Fruit fly (Drosophila melanogaster): ENCODE data around the gene Kyat.

Kyat gene

dm6 chr3R:11775207-11775606, 47.1 kb downstream of the Kyat start:
- TF ChIP-seq insv (optimal IDR thresholded peaks at IDR 0.05) (no peak), h (optimal IDR thresholded peaks at IDR 0.05) (no peak), Myc (optimal IDR thresholded peaks at IDR 0.05) (no peak)

dm6 chr3R:11773999-11774397, 48.3 kb downstream of the Kyat start:
- TF ChIP-seq Myc (optimal IDR thresholded peaks at IDR 0.05) (no peak), ttk (optimal IDR thresholded peaks at IDR 0.05) (no peak), Sin3A (optimal IDR thresholded peaks at IDR 0.05) (no peak), h (optimal IDR thresholded peaks at IDR 0.05) (no peak), psq (optimal IDR thresholded peaks at IDR 0.05) (no peak), insv (optimal IDR thresholded peaks at IDR 0.05) (no peak)

DNA sequence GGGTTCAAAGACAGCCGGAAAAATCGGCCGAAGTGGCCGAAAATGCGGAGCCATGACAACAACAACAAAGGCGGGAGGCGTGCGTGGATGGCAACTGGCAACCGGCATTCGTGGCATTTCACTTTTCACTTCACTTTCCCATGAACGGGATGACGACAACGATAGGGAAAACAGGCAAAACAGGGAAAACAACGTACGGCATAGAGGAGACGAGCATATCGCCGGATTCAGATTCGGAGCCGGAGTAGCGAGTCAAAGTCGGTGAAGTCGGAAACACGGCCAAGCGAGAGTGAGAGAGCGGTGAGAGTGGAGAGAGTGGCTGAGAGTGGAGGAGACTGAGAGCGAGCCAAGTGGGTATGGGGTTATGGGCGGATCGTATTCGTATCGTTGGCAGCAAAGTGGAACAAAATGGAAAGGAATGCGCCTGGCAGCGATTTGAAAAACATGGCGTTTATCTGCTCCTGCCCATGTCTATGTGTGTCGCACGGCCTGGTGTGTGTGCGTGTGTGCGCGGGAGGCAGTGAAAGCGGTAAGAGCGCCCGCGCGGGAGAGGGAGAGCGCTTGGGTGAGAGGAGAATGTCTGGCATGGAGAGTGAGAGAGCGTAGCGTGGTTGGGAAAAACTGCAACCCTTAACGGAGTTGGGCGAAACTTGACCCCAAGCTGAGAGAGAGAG, 48.8 kb downstream of the Kyat start:
- TF ChIP-seq h (optimal IDR thresholded peaks at IDR 0.05) (no peak), ttk (optimal IDR thresholded peaks at IDR 0.05) (no peak), Sin3A (optimal IDR thresholded peaks at IDR 0.05) (no peak), psq (optimal IDR thresholded peaks at IDR 0.05) (no peak), insv (optimal IDR thresholded peaks at IDR 0.05) (no peak), Myc (optimal IDR thresholded peaks at IDR 0.05) (no peak)

DNA sequence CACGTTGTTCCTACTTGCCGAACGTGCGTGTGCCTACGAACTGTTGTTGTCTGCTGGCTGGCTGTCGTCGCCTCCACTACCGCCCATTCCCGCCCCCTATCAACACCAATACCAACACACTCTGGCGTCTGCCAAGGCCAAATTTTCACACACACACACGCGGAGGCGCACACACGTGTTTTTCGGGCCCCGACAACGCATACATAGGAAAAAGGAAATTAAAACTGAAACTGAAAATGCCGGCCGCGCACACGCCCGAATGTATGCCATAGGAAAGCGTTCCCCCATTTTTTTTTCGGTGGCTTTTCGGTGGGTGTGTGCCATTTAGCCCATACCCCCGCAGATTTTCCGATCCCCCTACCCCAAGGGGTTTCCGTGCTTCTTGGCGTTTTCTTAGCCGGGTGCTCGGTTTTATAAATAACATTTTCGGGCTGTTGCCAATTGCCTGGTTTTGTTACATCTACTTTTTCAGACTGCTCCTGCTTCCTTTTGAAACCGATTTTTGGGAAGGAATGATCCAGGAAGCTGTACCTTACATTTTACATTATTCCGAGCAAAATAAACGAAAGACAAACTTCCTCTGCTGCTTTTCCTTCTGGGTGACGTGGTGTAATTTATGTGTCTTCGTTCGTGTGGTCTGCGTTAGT, 50.0 kb downstream of the Kyat start:
- no peak for TF ChIP-seq h (optimal IDR thresholded peaks at IDR 0.05)
- no peak for TF ChIP-seq ttk (optimal IDR thresholded peaks at IDR 0.05)
- no peak for TF ChIP-seq Myc (optimal IDR thresholded peaks at IDR 0.05)
- no peak for TF ChIP-seq psq (optimal IDR thresholded peaks at IDR 0.05)
- TF ChIP-seq Sin3A (optimal IDR thresholded peaks at IDR 0.05): no peak
- no peak for TF ChIP-seq insv (optimal IDR thresholded peaks at IDR 0.05)

DNA sequence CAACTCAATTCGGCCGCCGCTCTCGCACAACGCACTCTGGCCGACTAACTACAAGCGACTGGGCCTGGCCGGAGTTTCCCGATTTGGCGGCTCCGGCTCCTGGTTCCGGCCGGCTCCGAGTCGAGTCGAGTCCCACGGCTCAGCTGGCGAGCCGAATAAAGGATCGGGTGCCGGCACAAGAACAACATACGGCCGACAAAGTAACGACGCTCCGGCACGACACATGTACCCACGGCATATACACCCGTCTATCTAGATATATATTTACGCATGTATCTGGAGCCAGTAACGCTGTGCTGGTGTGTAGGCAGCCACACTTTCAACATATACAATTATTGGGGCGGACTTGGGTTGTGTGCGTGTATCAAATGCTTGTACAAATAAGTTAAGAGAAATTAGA, 50.8 kb downstream of the Kyat start:
- TF ChIP-seq insv (optimal IDR thresholded peaks at IDR 0.05) (no peak), h (optimal IDR thresholded peaks at IDR 0.05) (no peak), psq (optimal IDR thresholded peaks at IDR 0.05) (no peak), ttk (optimal IDR thresholded peaks at IDR 0.05) (no peak), Myc (optimal IDR thresholded peaks at IDR 0.05) (no peak), Sin3A (optimal IDR thresholded peaks at IDR 0.05) (no peak)

dm6 chr3R:11770733-11771132, 51.6 kb downstream of the Kyat start:
- TF ChIP-seq h (optimal IDR thresholded peaks at IDR 0.05): no peak
- TF ChIP-seq Sin3A (optimal IDR thresholded peaks at IDR 0.05): no peak
- TF ChIP-seq insv (optimal IDR thresholded peaks at IDR 0.05): no peak
- no peak for TF ChIP-seq ttk (optimal IDR thresholded peaks at IDR 0.05)
- no peak for TF ChIP-seq psq (optimal IDR thresholded peaks at IDR 0.05)
- no peak for TF ChIP-seq Myc (optimal IDR thresholded peaks at IDR 0.05)
